Worm (Caenorhabditis elegans) whole organism, late embryonic: ENCODE measurements around the gene fbxb-41.

Source experiments
- C08G9.2 ChIP-seq: sonication (generic microtip); optimal IDR thresholded peaks from 2 replicates; lab custom pipeline; 2016; ENCODE audit warnings: mild to moderate bottlenecking, missing genetic modification characterization, moderate library complexity, missing compliant biosample characterization
- C38D4.7 ChIP-seq: fragments of 200-800 bp; sonication (Bioruptor generic); optimal IDR thresholded peaks from 2 replicates; lab custom pipeline; 2018; ENCODE audit warnings: mild to moderate bottlenecking, missing genetic modification characterization, moderate library complexity, missing compliant biosample characterization
- F13H6.1 ChIP-seq: sonication (generic microtip); optimal IDR thresholded peaks from 2 replicates; lab custom pipeline; 2016; ENCODE audit warnings: missing genetic modification characterization, missing compliant biosample characterization
- T23F11.4 ChIP-seq: fragments of 200-800 bp; sonication (Bioruptor generic); optimal IDR thresholded peaks from 2 replicates; lab custom pipeline; 2018; ENCODE audit warnings: mild to moderate bottlenecking, missing genetic modification characterization, missing compliant biosample characterization
- ahr-1 ChIP-seq: sonication (generic microtip); optimal IDR thresholded peaks from 2 replicates; lab custom pipeline; 2016; ENCODE audit warnings: missing genetic modification characterization, missing compliant biosample characterization
- ceh-14 ChIP-seq: sonication (generic microtip); optimal IDR thresholded peaks from 2 replicates; lab custom pipeline; 2016; ENCODE audit warnings: missing genotype, missing genetic modification characterization, missing compliant biosample characterization
- ceh-19 ChIP-seq: fragments of 200-800 bp; sonication (Bioruptor generic); optimal IDR thresholded peaks from 2 replicates; lab custom pipeline; 2018; ENCODE audit warnings: mild to moderate bottlenecking, missing genetic modification characterization, missing compliant biosample characterization
- ceh-2 ChIP-seq: sonication (generic microtip); optimal IDR thresholded peaks from 2 replicates; lab custom pipeline; 2016; ENCODE audit warnings: missing genotype, missing genetic modification characterization, missing compliant biosample characterization
- ceh-22 ChIP-seq: sonication (generic microtip); optimal IDR thresholded peaks from 2 replicates; lab custom pipeline; 2017; ENCODE audit warnings: missing biosample characterization, missing genetic modification characterization
- ceh-30 ChIP-seq: fragments of 150-350 bp; optimal IDR thresholded peaks from 2 replicates; lab custom pipeline; 2014; ENCODE audit warnings: missing biosample characterization, missing genetic modification characterization
- ceh-45 ChIP-seq: fragments of 200-800 bp; sonication (Bioruptor generic); IDR thresholded peaks from 2 replicates; pipeline ENCODE4 v1.3.6; 2022; ENCODE audit warnings: missing genetic modification reagents, missing genetic modification characterization, missing compliant biosample characterization
- ceh-6 ChIP-seq: fragments of 200-800 bp; sonication (Bioruptor generic); optimal IDR thresholded peaks from 2 replicates; lab custom pipeline; 2018; ENCODE audit warnings: mild to moderate bottlenecking, missing genetic modification characterization, missing compliant biosample characterization
- che-1 ChIP-seq: sonication (generic microtip); optimal IDR thresholded peaks from 2 replicates; lab custom pipeline; 2016; ENCODE audit warnings: mild to moderate bottlenecking, missing genetic modification characterization, missing compliant biosample characterization
- dmd-4 ChIP-seq: sonication (generic microtip); optimal IDR thresholded peaks from 2 replicates; lab custom pipeline; 2016; ENCODE audit warnings: borderline replicate concordance, missing genetic modification characterization, missing compliant biosample characterization
- dve-1 ChIP-seq: sonication (generic microtip); optimal IDR thresholded peaks from 2 replicates; lab custom pipeline; 2017; ENCODE audit warnings: antibody characterized with exemption, mild to moderate bottlenecking, missing genetic modification characterization, missing compliant biosample characterization
- elt-2 ChIP-seq: sonication (generic microtip); optimal IDR thresholded peaks from 2 replicates; lab custom pipeline; 2016; ENCODE audit warnings: missing genetic modification reagents, missing genetic modification characterization, missing compliant biosample characterization
- fkh-10 ChIP-seq: fragments of 150-350 bp; optimal IDR thresholded peaks from 2 replicates; lab custom pipeline; 2014; ENCODE audit warnings: missing biosample characterization, missing genetic modification reagents, missing genetic modification characterization
- hlh-30 ChIP-seq: sonication (generic microtip); optimal IDR thresholded peaks from 2 replicates; lab custom pipeline; 2017; ENCODE audit warnings: antibody characterized with exemption, missing genetic modification characterization, missing compliant biosample characterization; ENCODE audit not compliant: insufficient read depth
- hlh-6 ChIP-seq: sonication (generic microtip); optimal IDR thresholded peaks from 2 replicates; lab custom pipeline; 2016; ENCODE audit warnings: missing genotype, missing genetic modification characterization, missing compliant biosample characterization
- hlh-8 ChIP-seq: sonication (generic microtip); optimal IDR thresholded peaks from 2 replicates; lab custom pipeline; 2016; ENCODE audit warnings: missing genotype, missing genetic modification characterization, missing compliant biosample characterization
- mec-3 ChIP-seq: sonication (generic microtip); optimal IDR thresholded peaks from 2 replicates; lab custom pipeline; 2016; ENCODE audit warnings: borderline replicate concordance, missing genetic modification characterization, missing compliant biosample characterization
- nfya-1 ChIP-seq: sonication (generic microtip); optimal IDR thresholded peaks from 2 replicates; lab custom pipeline; 2017; ENCODE audit warnings: missing genetic modification characterization, mild to moderate bottlenecking, missing compliant biosample characterization, antibody characterized with exemption, moderate library complexity
- npax-4 ChIP-seq: sonication (generic microtip); optimal IDR thresholded peaks from 2 replicates; lab custom pipeline; 2016; ENCODE audit warnings: missing genetic modification characterization, missing compliant biosample characterization
- pag-3 ChIP-seq: sonication (generic microtip); optimal IDR thresholded peaks from 2 replicates; lab custom pipeline; 2016; ENCODE audit warnings: missing compliant biosample characterization, missing genetic modification characterization, borderline replicate concordance
- pax-1 ChIP-seq: fragments of 150-350 bp; optimal IDR thresholded peaks from 2 replicates; lab custom pipeline; 2014; ENCODE audit warnings: missing biosample characterization, missing genetic modification characterization
- pha-2 ChIP-seq: sonication (generic microtip); optimal IDR thresholded peaks from 2 replicates; lab custom pipeline; 2017; ENCODE audit warnings: mild to moderate bottlenecking, missing genetic modification characterization, missing compliant biosample characterization
- pqm-1 ChIP-seq: sonication (generic microtip); optimal IDR thresholded peaks from 2 replicates; lab custom pipeline; 2016; ENCODE audit warnings: missing genetic modification characterization, missing compliant biosample characterization
- pros-1 ChIP-seq: fragments of 150-350 bp; optimal IDR thresholded peaks from 2 replicates; lab custom pipeline; 2014; ENCODE audit warnings: missing biosample characterization, missing genetic modification reagents, missing genetic modification characterization
- sdc-2 ChIP-seq: sonication (generic microtip); optimal IDR thresholded peaks from 2 replicates; lab custom pipeline; 2016; ENCODE audit warnings: missing genotype, missing genetic modification characterization, missing compliant biosample characterization
- sox-2 ChIP-seq: fragments of 200-800 bp; sonication (Bioruptor generic); IDR thresholded peaks from 2 replicates; pipeline ENCODE4 v1.3.6; 2022; ENCODE audit warnings: missing genetic modification reagents, missing genetic modification characterization, missing compliant biosample characterization
- tbx-2 ChIP-seq: sonication (generic microtip); optimal IDR thresholded peaks from 2 replicates; lab custom pipeline; 2016; ENCODE audit warnings: missing genetic modification characterization, missing compliant biosample characterization
- tbx-7 ChIP-seq: sonication (generic microtip); optimal IDR thresholded peaks from 2 replicates; lab custom pipeline; 2016; ENCODE audit warnings: missing genotype, missing genetic modification characterization, missing compliant biosample characterization
- unc-55 ChIP-seq: sonication (generic microtip); optimal IDR thresholded peaks from 2 replicates; lab custom pipeline; 2017; ENCODE audit warnings: missing biosample characterization, missing genetic modification reagents, missing genetic modification characterization
- zip-5 ChIP-seq: sonication (generic microtip); optimal IDR thresholded peaks from 2 replicates; lab custom pipeline; 2016; ENCODE audit warnings: missing genetic modification characterization, missing compliant biosample characterization
- ztf-16 ChIP-seq: sonication (generic microtip); optimal IDR thresholded peaks from 2 replicates; lab custom pipeline; 2017; ENCODE audit warnings: missing genetic modification characterization, missing compliant biosample characterization

Gene fbxb-41

DNA sequence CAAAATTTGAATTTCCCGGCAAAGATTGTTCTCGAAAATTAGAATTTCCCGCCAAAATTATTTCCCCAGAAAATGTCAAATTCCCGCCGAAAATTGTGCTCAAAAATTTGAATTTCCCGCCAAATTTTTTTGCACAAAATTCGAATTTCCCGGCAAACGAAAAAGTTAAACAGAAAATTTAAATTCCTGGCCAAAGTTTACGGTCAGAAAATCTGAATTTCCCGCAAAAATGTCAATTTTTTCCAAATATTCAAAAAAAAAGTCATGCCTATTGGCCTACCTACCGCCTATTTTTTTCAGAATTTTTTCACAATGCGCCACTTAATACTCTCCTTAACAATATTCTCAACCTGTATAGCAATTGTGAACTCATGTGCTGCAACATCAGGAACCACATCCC is 40.7 kb upstream of the fbxb-41 start, which contains the start of gene K02E7.1:
Gene K02E7.1 (plus strand): TSS at position 301 of the 400 bp plus-strand sequence.
- TF ChIP-seq tbx-7 (no peak), unc-55 (GFP tag; lab: Kevin White, UChicago) (no peak), pax-1 (tag; lab: Kevin White, UChicago) (no peak), hlh-6 (no peak), ceh-45 (GFP tag; lab: Robert Waterston, UW) (no peak), T23F11.4 (GFP tag; lab: Kevin White, UChicago) (no peak), ahr-1 (tag; lab: Kevin White, UChicago) (no peak), hlh-8 (tag; lab: Kevin White, UChicago) (no peak), pha-2 (no peak), ztf-16 (tag; lab: Kevin White, UChicago) (no peak), ceh-6 (no peak)

ce11 chrII:1075424-1075823 is 33.3 kb upstream of the fbxb-41 start, which contains the start of gene K02E7.11:
Gene K02E7.11, minus strand, starts transcription at chrII:1075524.
- TF ChIP-seq dve-1 = no peak
- no peak for TF ChIP-seq ceh-22 (tag; lab: Kevin White, UChicago)
- TF ChIP-seq hlh-8 (tag; lab: Kevin White, UChicago) = no peak
- no peak for TF ChIP-seq ceh-30 (tag; lab: Kevin White, UChicago)
- no peak for TF ChIP-seq C08G9.2 (tag; lab: Kevin White, UChicago)
- TF ChIP-seq dmd-4 (tag; lab: Kevin White, UChicago) = no peak

ce11 chrII:1072106-1072505 is 30.0 kb upstream of the fbxb-41 start, which contains the start of gene K02E7.4:
Gene K02E7.4, plus strand, starts transcription at chrII:1072406.
- no peak for TF ChIP-seq hlh-6
- no peak for TF ChIP-seq npax-4 (tag; lab: Kevin White, UChicago)
- no peak for TF ChIP-seq ceh-2 (tag; lab: Kevin White, UChicago)

DNA sequence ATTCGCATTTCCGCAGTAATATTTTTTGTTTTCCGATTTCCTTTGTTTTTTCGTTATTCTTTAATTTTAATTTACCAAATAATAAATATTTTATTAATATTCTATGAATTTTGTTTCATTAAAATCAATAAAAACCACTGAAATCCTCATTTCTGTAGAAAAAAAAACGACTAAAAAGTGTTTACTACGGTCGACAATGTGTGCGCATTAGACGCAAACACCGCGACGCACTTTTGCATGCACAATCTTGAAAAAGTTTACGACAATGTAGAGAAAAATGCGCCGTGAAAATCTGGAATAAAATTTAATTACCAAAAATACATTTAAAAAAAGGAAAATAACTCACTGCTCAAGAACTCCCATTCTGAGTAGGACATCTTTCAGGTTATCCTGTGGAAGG is 29.3 kb upstream of the fbxb-41 start:
- no peak for TF ChIP-seq hlh-30 (tag; lab: Kevin White, UChicago)
- TF ChIP-seq C38D4.7 (GFP tag; lab: Kevin White, UChicago) = no peak
- no peak for TF ChIP-seq fkh-10
- no peak for TF ChIP-seq hlh-6
- TF ChIP-seq zip-5 (tag; lab: Kevin White, UChicago) = no peak
- no peak for TF ChIP-seq hlh-8 (tag; lab: Kevin White, UChicago)
- no peak for TF ChIP-seq tbx-2 (tag; lab: Kevin White, UChicago)
- TF ChIP-seq pros-1 = no peak
- no peak for TF ChIP-seq che-1 (tag; lab: Kevin White, UChicago)
- TF ChIP-seq, all 69 proteins: peak for 0

ce11 chrII:1070875-1071274 is 28.7 kb upstream of the fbxb-41 start, which contains the start of gene K02E7.12:
Gene K02E7.12, plus strand, starts transcription at chrII:1071175.
- no peak for TF ChIP-seq ceh-19 (GFP tag; lab: Kevin White, UChicago)
- TF ChIP-seq tbx-7 = no peak
- TF ChIP-seq ceh-14 = no peak
- no peak for TF ChIP-seq pros-1
- no peak for TF ChIP-seq nfya-1 (tag; lab: Kevin White, UChicago)
- TF ChIP-seq elt-2 = no peak
- TF ChIP-seq mec-3 (tag; lab: Kevin White, UChicago) = no peak
- TF ChIP-seq F13H6.1 = no peak
- TF ChIP-seq pha-2 = no peak

- no peak for TF ChIP-seq pag-3
- TF ChIP-seq tbx-7 = no peak
- no peak for TF ChIP-seq pqm-1 (tag; lab: Kevin White, UChicago)
- TF ChIP-seq T23F11.4 (GFP tag; lab: Kevin White, UChicago) = no peak
- TF ChIP-seq sdc-2 (tag; lab: Kevin White, UChicago) = no peak
- TF ChIP-seq sox-2 (GFP tag; lab: Robert Waterston, UW) = no peak
- TF ChIP-seq tbx-2 (tag; lab: Kevin White, UChicago) = no peak
Observed at ce11 chrII:1066907-1067306, 24.8 kb upstream of the fbxb-41 start, which contains the start of gene K02E7.10. Gene K02E7.10, minus strand, starts transcription at chrII:1067007.
